Worm (Caenorhabditis elegans) whole organism, late embryonic: Measurements from ENCODE around the gene srh-236.

ENCODE experiments used
- C38D4.7 ChIP-seq: fragments of 200-800 bp; sonication (Bioruptor generic); optimal IDR thresholded peaks from 2 replicates; lab custom pipeline; 2018; ENCODE audit warnings: mild to moderate bottlenecking, missing genetic modification characterization, moderate library complexity, missing compliant biosample characterization
- F13H6.1 ChIP-seq: sonication (generic microtip); optimal IDR thresholded peaks from 2 replicates; lab custom pipeline; 2016; ENCODE audit warnings: missing genetic modification characterization, missing compliant biosample characterization
- K02D7.2 ChIP-seq: sonication (generic microtip); optimal IDR thresholded peaks from 2 replicates; lab custom pipeline; 2017; ENCODE audit warnings: mild to moderate bottlenecking, missing genetic modification characterization, missing compliant biosample characterization
- ama-1 ChIP-seq: fragments of 150-350 bp; optimal IDR thresholded peaks from 2 replicates; lab custom pipeline; 2014
- ets-4 ChIP-seq: sonication (generic microtip); optimal IDR thresholded peaks from 2 replicates; lab custom pipeline; 2016; ENCODE audit warnings: missing genetic modification characterization, missing compliant biosample characterization
- fkh-10 ChIP-seq: fragments of 150-350 bp; optimal IDR thresholded peaks from 2 replicates; lab custom pipeline; 2014; ENCODE audit warnings: missing biosample characterization, missing genetic modification reagents, missing genetic modification characterization
- gmeb-2 ChIP-seq: sonication (generic microtip); optimal IDR thresholded peaks from 2 replicates; lab custom pipeline; 2016; ENCODE audit warnings: missing genetic modification characterization, inconsistent platforms, missing compliant biosample characterization
- hlh-30 ChIP-seq: sonication (generic microtip); optimal IDR thresholded peaks from 2 replicates; lab custom pipeline; 2017; ENCODE audit warnings: antibody characterized with exemption, missing genetic modification characterization, missing compliant biosample characterization; ENCODE audit not compliant: insufficient read depth
- hlh-6 ChIP-seq: sonication (generic microtip); optimal IDR thresholded peaks from 2 replicates; lab custom pipeline; 2016; ENCODE audit warnings: missing genotype, missing genetic modification characterization, missing compliant biosample characterization
- lim-6 ChIP-seq: sonication (generic microtip); optimal IDR thresholded peaks from 2 replicates; lab custom pipeline; 2016; ENCODE audit warnings: missing genetic modification characterization, missing compliant biosample characterization
- nhr-11 ChIP-seq: fragments of 150-350 bp; optimal IDR thresholded peaks from 2 replicates; lab custom pipeline; 2014; ENCODE audit warnings: missing biosample characterization, missing genetic modification characterization
- pag-3 ChIP-seq: sonication (generic microtip); optimal IDR thresholded peaks from 2 replicates; lab custom pipeline; 2016; ENCODE audit warnings: missing compliant biosample characterization, missing genetic modification characterization, borderline replicate concordance
- pat-9 ChIP-seq: fragments of 200-800 bp; sonication (Bioruptor generic); optimal IDR thresholded peaks from 2 replicates; lab custom pipeline; 2018; ENCODE audit warnings: mild to moderate bottlenecking, missing genetic modification characterization, moderate library complexity, missing compliant biosample characterization
- pha-4 ChIP-seq: fragments of 150-350 bp; optimal IDR thresholded peaks from 2 replicates; lab custom pipeline; 2018; ENCODE audit warnings: missing biosample characterization, missing genetic modification reagents, missing genetic modification characterization

DNA sequence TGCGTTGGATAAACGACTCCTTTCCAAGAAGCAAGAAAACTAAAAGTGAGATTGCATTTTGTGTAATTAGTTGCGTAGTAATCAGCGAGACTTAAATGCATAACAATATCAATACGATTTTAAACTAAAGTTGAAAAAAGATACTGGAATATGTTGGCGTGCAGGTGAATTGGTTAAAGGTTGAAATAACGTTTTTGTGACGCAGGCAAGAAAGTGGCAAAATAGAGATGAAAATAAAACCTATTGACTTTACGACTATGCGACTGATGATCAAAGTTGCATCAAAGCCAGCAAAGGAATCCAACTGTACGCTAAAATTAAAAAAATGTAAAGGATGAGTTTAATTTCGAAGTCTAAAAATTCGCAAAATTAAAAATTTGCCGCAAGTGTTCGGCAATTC is 46.4 kb downstream of the srh-236 start, which contains the start of gene srh-102:
- no peak for TF ChIP-seq pat-9 (tag; lab: Kevin White, UChicago)
- TF ChIP-seq pha-4 (tag; lab: Kevin White, UChicago) = no peak
- TF ChIP-seq C38D4.7 = no peak
- TF ChIP-seq ets-4 (tag; lab: Kevin White, UChicago) = no peak
- TF ChIP-seq K02D7.2 (tag; lab: Kevin White, UChicago) = no peak
- TF ChIP-seq nhr-11 (tag; lab: Kevin White, UChicago) = no peak
- no peak for TF ChIP-seq ama-1 (lab: Kevin White, UChicago)
- TF ChIP-seq lim-6 (tag; lab: Kevin White, UChicago) = no peak
- TF ChIP-seq pag-3 (tag; lab: Kevin White, UChicago) = no peak
- TF ChIP-seq F13H6.1 (tag; lab: Kevin White, UChicago) = no peak
- TF ChIP-seq hlh-6 (tag; lab: Kevin White, UChicago) = no peak
- TF ChIP-seq hlh-30 (tag; lab: Kevin White, UChicago) = no peak
- TF ChIP-seq gmeb-2 (tag; lab: Kevin White, UChicago) = no peak
- no peak for TF ChIP-seq fkh-10 (GFP tag; lab: Kevin White, UChicago)
